Worm (Caenorhabditis elegans) whole organism, young adult: Measurements from ENCODE around the gene madf-1.

Experiments used
- B0019.2 ChIP-seq: fragments of 200-800 bp; sonication (Bioruptor generic); conservative IDR thresholded peaks from 2 replicates; pipeline ENCODE4 v1.3.6; 2022; ENCODE audit warnings: missing genetic modification reagents, missing genetic modification characterization, missing compliant biosample characterization
- B0336.3 ChIP-seq: fragments of 200-800 bp; sonication (Bioruptor generic); IDR thresholded peaks from 2 replicates; pipeline ENCODE4 v1.3.6; 2022; ENCODE audit warnings: missing genetic modification characterization, missing compliant biosample characterization
- F33H1.4 ChIP-seq: fragments of 200-800 bp; sonication (Bioruptor generic); IDR thresholded peaks from 2 replicates; pipeline ENCODE4 v1.3.6; 2022; ENCODE audit warnings: missing genetic modification reagents, missing genetic modification characterization, missing compliant biosample characterization
- F52B5.7 ChIP-seq: sonication (generic microtip); optimal IDR thresholded peaks from 2 replicates; lab custom pipeline; 2016; ENCODE audit warnings: mild to moderate bottlenecking, missing genetic modification characterization, missing compliant biosample characterization
- T07F8.4 ChIP-seq: sonication (generic microtip); optimal IDR thresholded peaks from 2 replicates; lab custom pipeline; 2016; ENCODE audit warnings: mild to moderate bottlenecking, missing genetic modification characterization, moderate library complexity, missing compliant biosample characterization
- Y53G8AR.9 ChIP-seq: fragments of 200-800 bp; sonication (Bioruptor generic); conservative IDR thresholded peaks from 2 replicates; pipeline ENCODE4 v1.3.6; 2022; ENCODE audit warnings: missing genetic modification reagents, missing genetic modification characterization, missing compliant biosample characterization
- Y56A3A.18 ChIP-seq: fragments of 200-800 bp; sonication (Bioruptor generic); IDR thresholded peaks from 2 replicates; pipeline ENCODE4 v1.3.6; 2022; ENCODE audit warnings: missing genetic modification reagents, missing genetic modification characterization, missing compliant biosample characterization
- Y95B8A.8 ChIP-seq: fragments of 200-800 bp; sonication (Bioruptor generic); IDR thresholded peaks from 2 replicates; pipeline ENCODE4 v1.3.6; 2022; ENCODE audit warnings: missing genetic modification reagents, missing genetic modification characterization, missing compliant biosample characterization
- akir-1 ChIP-seq: fragments of 200-800 bp; sonication (Bioruptor generic); optimal IDR thresholded peaks from 2 replicates; lab custom pipeline; 2018; ENCODE audit warnings: mild to moderate bottlenecking, missing genetic modification characterization, moderate library complexity, missing compliant biosample characterization
- aptf-3 ChIP-seq: fragments of 200-800 bp; sonication (Bioruptor generic); IDR thresholded peaks from 2 replicates; pipeline ENCODE4 v1.3.6; 2022; ENCODE audit warnings: missing genetic modification characterization, missing compliant biosample characterization
- atf-7 ChIP-seq: sonication (generic microtip); optimal IDR thresholded peaks from 2 replicates; lab custom pipeline; 2017; ENCODE audit warnings: mild to moderate bottlenecking, missing genetic modification characterization, missing compliant biosample characterization
- attf-6 ChIP-seq: fragments of 200-800 bp; sonication (Bioruptor generic); IDR thresholded peaks from 2 replicates; pipeline ENCODE4 v1.3.6; 2022; ENCODE audit warnings: missing genetic modification reagents, missing genetic modification characterization, missing compliant biosample characterization
- bed-1 ChIP-seq: fragments of 200-800 bp; sonication (Bioruptor generic); IDR thresholded peaks from 2 replicates; pipeline ENCODE4 v1.3.6; 2022; ENCODE audit warnings: missing genetic modification reagents, missing genetic modification characterization, missing compliant biosample characterization
- ceh-40 ChIP-seq: fragments of 200-800 bp; sonication (Bioruptor generic); IDR thresholded peaks from 2 replicates; pipeline ENCODE4 v1.3.6; 2022; ENCODE audit warnings: missing genetic modification characterization, missing compliant biosample characterization
- ceh-58 ChIP-seq: fragments of 200-800 bp; sonication (Bioruptor generic); IDR thresholded peaks from 2 replicates; pipeline ENCODE4 v1.3.6; 2022; ENCODE audit warnings: missing genetic modification characterization, missing compliant biosample characterization
- chd-7 ChIP-seq: sonication (generic microtip); optimal IDR thresholded peaks from 2 replicates; lab custom pipeline; 2016; ENCODE audit warnings: mild to moderate bottlenecking, missing genetic modification characterization, moderate library complexity, missing compliant biosample characterization
- dpl-1 ChIP-seq: fragments of 150-350 bp; optimal IDR thresholded peaks from 2 replicates; lab custom pipeline; 2014; ENCODE audit warnings: missing biosample characterization, missing genetic modification reagents, missing genetic modification characterization
- egl-18 ChIP-seq: fragments of 200-800 bp; sonication (Bioruptor generic); IDR thresholded peaks from 2 replicates; pipeline ENCODE4 v1.3.6; 2022; ENCODE audit warnings: missing genetic modification reagents, missing genetic modification characterization, missing compliant biosample characterization
- egl-44 ChIP-seq: fragments of 200-800 bp; sonication (Bioruptor generic); IDR thresholded peaks from 2 replicates; pipeline ENCODE4 v1.3.6; 2022; ENCODE audit warnings: missing genetic modification reagents, missing genetic modification characterization, missing compliant biosample characterization
- egrh-3 ChIP-seq: fragments of 200-800 bp; sonication (Bioruptor generic); IDR thresholded peaks from 2 replicates; pipeline ENCODE4 v1.3.6; 2022; ENCODE audit warnings: missing genetic modification reagents, missing genetic modification characterization, missing compliant biosample characterization
- fkh-3 ChIP-seq: sonication (generic microtip); optimal IDR thresholded peaks from 2 replicates; lab custom pipeline; 2016; ENCODE audit warnings: mild to moderate bottlenecking, missing genetic modification characterization, missing compliant biosample characterization
- gei-17 ChIP-seq: fragments of 200-800 bp; sonication (Bioruptor generic); optimal IDR thresholded peaks from 2 replicates; lab custom pipeline; 2018; ENCODE audit warnings: mild to moderate bottlenecking, missing genetic modification characterization, missing compliant biosample characterization
- hmg-1.2 ChIP-seq: fragments of 200-800 bp; sonication (Bioruptor generic); IDR thresholded peaks from 2 replicates; pipeline ENCODE4 v1.3.6; 2022; ENCODE audit warnings: missing genetic modification reagents, missing genetic modification characterization, missing compliant biosample characterization
- hmg-20 ChIP-seq: fragments of 200-800 bp; sonication (Bioruptor generic); IDR thresholded peaks from 2 replicates; pipeline ENCODE4 v1.3.6; 2022; ENCODE audit warnings: missing genetic modification reagents, missing genetic modification characterization, missing compliant biosample characterization
- hrde-1 ChIP-seq: sonication (generic microtip); optimal IDR thresholded peaks from 2 replicates; lab custom pipeline; 2016; ENCODE audit warnings: missing genetic modification characterization, mild to moderate bottlenecking, missing compliant biosample characterization, moderate library complexity, missing genotype, missing genetic modification reagents, borderline replicate concordance
- hsf-1 ChIP-seq: fragments of 200-800 bp; sonication (Bioruptor generic); IDR thresholded peaks from 2 replicates; pipeline ENCODE4 v1.3.6; 2022; ENCODE audit warnings: missing genetic modification reagents, missing genetic modification characterization, missing compliant biosample characterization
- lag-1 ChIP-seq: fragments of 200-800 bp; sonication (Bioruptor generic); IDR thresholded peaks from 2 replicates; pipeline ENCODE4 v1.3.6; 2022; ENCODE audit warnings: missing genetic modification reagents, missing genetic modification characterization, missing compliant biosample characterization
- let-526 ChIP-seq: fragments of 200-800 bp; sonication (Bioruptor generic); IDR thresholded peaks from 2 replicates; pipeline ENCODE4 v1.3.6; 2022; ENCODE audit warnings: missing genetic modification reagents, missing genetic modification characterization, missing compliant biosample characterization
- lin-54 ChIP-seq: fragments of 200-800 bp; sonication (Bioruptor generic); optimal IDR thresholded peaks from 2 replicates; lab custom pipeline; 2018; ENCODE audit warnings: mild to moderate bottlenecking, missing genetic modification characterization, missing compliant biosample characterization
- lsl-1 ChIP-seq: fragments of 200-800 bp; sonication (Bioruptor generic); optimal IDR thresholded peaks from 2 replicates; lab custom pipeline; 2018; ENCODE audit warnings: mild to moderate bottlenecking, missing genetic modification characterization, moderate library complexity, missing compliant biosample characterization
- madf-10 ChIP-seq: sonication (generic microtip); optimal IDR thresholded peaks from 2 replicates; lab custom pipeline; 2016; ENCODE audit warnings: mild to moderate bottlenecking, missing genetic modification characterization, missing compliant biosample characterization
- madf-6 ChIP-seq: fragments of 200-800 bp; sonication (Bioruptor generic); IDR thresholded peaks from 2 replicates; pipeline ENCODE4 v1.3.6; 2022; ENCODE audit warnings: missing genetic modification reagents, missing genetic modification characterization, missing compliant biosample characterization
- nfyb-1 ChIP-seq: fragments of 200-800 bp; sonication (Bioruptor generic); IDR thresholded peaks from 2 replicates; pipeline ENCODE4 v1.3.6; 2022; ENCODE audit warnings: missing genetic modification reagents, missing genetic modification characterization, missing compliant biosample characterization
- nhr-27 ChIP-seq: fragments of 200-800 bp; sonication (Bioruptor generic); optimal IDR thresholded peaks from 2 replicates; lab custom pipeline; 2018; ENCODE audit warnings: mild to moderate bottlenecking, missing genetic modification characterization, moderate library complexity, missing compliant biosample characterization
- nhr-80 ChIP-seq: sonication (generic microtip); optimal IDR thresholded peaks from 2 replicates; lab custom pipeline; 2016; ENCODE audit warnings: missing genetic modification characterization, missing compliant biosample characterization
- pha-4 ChIP-seq: fragments of 150-350 bp; sonication (generic microtip); optimal IDR thresholded peaks from 2 replicates; lab custom pipeline; 2014; ENCODE audit warnings: missing biosample characterization, missing genetic modification reagents, missing genetic modification characterization
- rcor-1 ChIP-seq: fragments of 200-800 bp; sonication (Bioruptor generic); IDR thresholded peaks from 2 replicates; pipeline ENCODE4 v1.3.6; 2022; ENCODE audit warnings: missing genetic modification reagents, missing genetic modification characterization, missing compliant biosample characterization
- rec-8 ChIP-seq, 2 experiments: sonication (generic microtip); optimal IDR thresholded peaks; 2 replicates each; lab custom pipeline; 2016; ENCODE audit warnings: mild to moderate bottlenecking in 2 of 2, missing genetic modification characterization in 2 of 2, missing genetic modification reagents in 2 of 2, missing genotype in 2 of 2, missing biosample characterization in 1 of 2, missing compliant biosample characterization in 1 of 2, moderate library complexity in 1 of 2
- sdz-38 ChIP-seq: sonication (generic microtip); optimal IDR thresholded peaks from 2 replicates; lab custom pipeline; 2016; ENCODE audit warnings: missing genotype, missing genetic modification characterization, missing compliant biosample characterization
- snpc-1.3 ChIP-seq: sonication (generic microtip); optimal IDR thresholded peaks from 2 replicates; lab custom pipeline; 2017; ENCODE audit warnings: missing genetic modification characterization, mild to moderate bottlenecking, missing compliant biosample characterization, antibody characterized with exemption, moderate library complexity, missing genotype, missing genetic modification reagents; ENCODE audit not compliant: insufficient read depth
- somi-1 ChIP-seq: fragments of 200-800 bp; sonication (Bioruptor generic); optimal IDR thresholded peaks from 2 replicates; lab custom pipeline; 2018; ENCODE audit warnings: mild to moderate bottlenecking, missing genetic modification characterization, missing compliant biosample characterization
- sptf-2 ChIP-seq: fragments of 200-800 bp; sonication (Bioruptor generic); optimal IDR thresholded peaks from 2 replicates; lab custom pipeline; 2018; ENCODE audit warnings: mild to moderate bottlenecking, missing genetic modification characterization, missing compliant biosample characterization
- unc-130 ChIP-seq: sonication (generic microtip); optimal IDR thresholded peaks from 2 replicates; lab custom pipeline; 2016; ENCODE audit warnings: missing genetic modification reagents, missing genetic modification characterization, missing compliant biosample characterization
- unc-62 ChIP-seq: fragments of 150-350 bp; optimal IDR thresholded peaks from 2 replicates; lab custom pipeline; 2014; ENCODE audit warnings: missing biosample characterization, missing genetic modification reagents, missing genetic modification characterization
- zfh-2 ChIP-seq: fragments of 200-800 bp; sonication (Bioruptor generic); conservative IDR thresholded peaks from 2 replicates; pipeline ENCODE4 v1.3.6; 2022; ENCODE audit warnings: missing genetic modification reagents, missing genetic modification characterization, missing compliant biosample characterization
- zim-3 ChIP-seq: sonication (generic microtip); optimal IDR thresholded peaks from 2 replicates; lab custom pipeline; 2017; ENCODE audit warnings: mild to moderate bottlenecking, missing genetic modification characterization, moderate library complexity, missing compliant biosample characterization
- ztf-26 ChIP-seq: sonication (generic microtip); optimal IDR thresholded peaks from 2 replicates; lab custom pipeline; 2017; ENCODE audit warnings: missing genetic modification characterization, missing compliant biosample characterization

madf-1 gene

ce11 chrIV:800518-800917 lies 31.2 kb downstream of the madf-1 start, which contains the start of gene mrpl-46:
mrpl-46 (plus strand) TSS chrIV:800818.
- no peak for TF ChIP-seq ceh-40 (GFP tag; lab: Robert Waterston, UW)
- TF ChIP-seq Y95B8A.8 (GFP tag; lab: Robert Waterston, UW): no peak
- TF ChIP-seq somi-1 (GFP tag; lab: Kevin White, UChicago): no peak
- TF ChIP-seq, all 124 proteins: peak for 0

- TF ChIP-seq egrh-3 (GFP tag; lab: Robert Waterston, UW) (peak; percentile 25; the same call in 1 of the 2 replicates), pha-4 (tag; lab: Kevin White, UChicago) (no peak), aptf-3 (GFP tag; lab: Robert Waterston, UW) (no peak), bed-1 (GFP tag; lab: Robert Waterston, UW) (no peak), T07F8.4 (tag; lab: Kevin White, UChicago) (no peak), akir-1 (GFP tag; lab: Kevin White, UChicago) (no peak), ztf-26 (peak; percentile 35), attf-6 (GFP tag; lab: Robert Waterston, UW) (no peak), atf-7 (tag; lab: Kevin White, UChicago) (no peak), snpc-1.3 (peak; percentile 24), F52B5.7 (tag; lab: Kevin White, UChicago) (no peak), sptf-2 (no peak), fkh-3 (tag; lab: Kevin White, UChicago) (no peak), lsl-1 (peak; percentile 54), lag-1 (GFP tag; lab: Robert Waterston, UW) (no peak), madf-10 (tag; lab: Kevin White, UChicago) (peak; percentile 68), rcor-1 (no peak), unc-62 (no peak), egl-18 (no peak), lin-54 (GFP tag; lab: Kevin White, UChicago) (peak; percentile 28), F33H1.4 (GFP tag; lab: Robert Waterston, UW) (peak; percentile 31; the same call in 1 of the 2 replicates), rec-8 (tag; optimal IDR thresholded peaks at IDR 0.05; lab: Kevin White, UChicago) (peak in 1 of 2 experiments; percentile 13), let-526 (GFP tag; lab: Robert Waterston, UW) (no peak), egl-44 (GFP tag; lab: Robert Waterston, UW) (no peak), sdz-38 (tag; lab: Kevin White, UChicago) (no peak), hsf-1 (GFP tag; lab: Robert Waterston, UW) (no peak), nhr-80 (tag; lab: Kevin White, UChicago) (peak; percentile 1), ceh-58 (no peak), hmg-20 (GFP tag; lab: Robert Waterston, UW) (no peak), Y53G8AR.9 (GFP tag; lab: Robert Waterston, UW) (no peak), chd-7 (tag; lab: Kevin White, UChicago) (no peak), zfh-2 (GFP tag; lab: Robert Waterston, UW) (no peak), B0336.3 (no peak), nfyb-1 (GFP tag; lab: Robert Waterston, UW) (no peak), dpl-1 (GFP tag; lab: Kevin White, UChicago) (no peak), madf-6 (GFP tag; lab: Robert Waterston, UW) (no peak), unc-130 (peak; percentile 84), Y56A3A.18 (GFP tag; lab: Robert Waterston, UW) (no peak), B0019.2 (GFP tag; lab: Robert Waterston, UW) (no peak), zim-3 (no peak), gei-17 (GFP tag; lab: Kevin White, UChicago) (no peak), nhr-27 (tag; lab: Kevin White, UChicago) (no peak), hmg-1.2 (peak; percentile 47), hrde-1 (no peak)
Measured at ce11 chrIV:796521-797073, 35.1 kb downstream of the madf-1 start, which contains the start of the genes F56B3.11 and ech-5. F56B3.11 (minus strand) TSS chrIV:796571. ech-5 (plus strand) TSS chrIV:797023.
